Comparison of ENCODE assay signal across 1 fruit fly cellular context in genomic region chr3R:7000693-7001187, dm6.
TF ChIP-seq lines count a peak whose summit lies in the region.

No protein-coding gene starts in this region.

TF ChIP-seq in whole organism, embryonic, 481 proteins besides CTCF, POLR2A, EP300 and RAD21 (continued from another document):
- peak; percentile 100 for TF ChIP-seq Adf1 (GFP tag; IDR thresholded peaks at IDR 0.05; lab: Robert Waterston, UW)
- TF ChIP-seq CG17829 (tag; optimal IDR thresholded peaks at IDR 0.05; lab: Kevin White, UChicago) = peak; percentile 41
- TF ChIP-seq CG5245 (GFP tag; optimal IDR thresholded peaks at IDR 0.05; lab: Kevin White, UChicago) = no peak
- peak; percentile 7 for TF ChIP-seq CG11504 (tag; optimal IDR thresholded peaks at IDR 0.05; lab: Kevin White, UChicago)
- TF ChIP-seq CG8924 (tag; optimal IDR thresholded peaks at IDR 0.05; lab: Kevin White, UChicago) = peak; percentile 11
- TF ChIP-seq onecut (GFP tag; IDR thresholded peaks at IDR 0.05; lab: Robert Waterston, UW) = no peak
- peak; percentile 54 for TF ChIP-seq HmgD (GFP tag; optimal IDR thresholded peaks at IDR 0.05; lab: Kevin White, UChicago)
- no peak for TF ChIP-seq CG1602 (GFP tag; optimal IDR thresholded peaks at IDR 0.05; lab: Kevin White, UChicago)
- no peak for TF ChIP-seq en (GFP tag; optimal IDR thresholded peaks at IDR 0.05; lab: Kevin White, UChicago)
- TF ChIP-seq CG14014 (GFP tag; IDR thresholded peaks at IDR 0.05; lab: Robert Waterston, UW) = no peak
- TF ChIP-seq fd3F (GFP tag; optimal IDR thresholded peaks at IDR 0.05; lab: Kevin White, UChicago) = no peak
- TF ChIP-seq CG34224 (GFP tag; IDR thresholded peaks at IDR 0.05; lab: Robert Waterston, UW; ENCODE audit: partially characterized antibody) = 0 out of 3 replicates have a peak, but pooled peaks have one; percentile 57
- no peak for TF ChIP-seq bowl (GFP tag; IDR thresholded peaks at IDR 0.05; lab: Robert Waterston, UW)
- no peak for TF ChIP-seq CG1603 (tag; optimal IDR thresholded peaks at IDR 0.05; lab: Kevin White, UChicago)
- TF ChIP-seq CG30431 (GFP tag; optimal IDR thresholded peaks at IDR 0.05; lab: Kevin White, UChicago) = no peak
- 0 out of 2 replicates have a peak, but pooled peaks have one; percentile 21 for TF ChIP-seq CG32767 (GFP tag; IDR thresholded peaks at IDR 0.05; lab: Robert Waterston, UW)
- TF ChIP-seq Hey (tag; optimal IDR thresholded peaks at IDR 0.05; lab: Kevin White, UChicago) = peak; percentile 48
- no peak for TF ChIP-seq Usf (GFP tag; optimal IDR thresholded peaks at IDR 0.05; lab: Kevin White, UChicago)
- peak; percentile 2 for TF ChIP-seq repo (GFP tag; optimal IDR thresholded peaks at IDR 0.05; lab: Kevin White, UChicago)
- TF ChIP-seq CG3407 (GFP tag; optimal IDR thresholded peaks at IDR 0.05; lab: Kevin White, UChicago) = no peak
- TF ChIP-seq YL-1 (GFP tag; optimal IDR thresholded peaks at IDR 0.05; lab: Kevin White, UChicago) = no peak
- TF ChIP-seq GATAe (GFP tag; conservative IDR thresholded peaks at IDR 0.05; lab: Robert Waterston, UW) = no peak
- TF ChIP-seq Hr78 (GFP tag; optimal IDR thresholded peaks at IDR 0.05; lab: Kevin White, UChicago) = no peak
- TF ChIP-seq CG14667 (GFP tag; IDR thresholded peaks at IDR 0.05; lab: Robert Waterston, UW) = no peak
- TF ChIP-seq CoRest (tag; optimal IDR thresholded peaks at IDR 0.05; lab: Kevin White, UChicago) = peak; percentile 70
- no peak for TF ChIP-seq fru (optimal IDR thresholded peaks at IDR 0.05; lab: Kevin White, UChicago)
- TF ChIP-seq CG2712 (tag; optimal IDR thresholded peaks at IDR 0.05; lab: Kevin White, UChicago) = no peak
- no peak for TF ChIP-seq CG13424 (tag; optimal IDR thresholded peaks at IDR 0.05; lab: Kevin White, UChicago)
- peak; percentile 9 for TF ChIP-seq ERR (GFP tag; optimal IDR thresholded peaks at IDR 0.05; lab: Kevin White, UChicago)
- no peak for TF ChIP-seq CG12659 (GFP tag; optimal IDR thresholded peaks at IDR 0.05; lab: Kevin White, UChicago)
- no peak for TF ChIP-seq Sox102F (GFP tag; optimal IDR thresholded peaks at IDR 0.05; lab: Kevin White, UChicago)
- no peak for TF ChIP-seq Xrp1 (GFP tag; IDR thresholded peaks at IDR 0.05; lab: Robert Waterston, UW)
- TF ChIP-seq CG6854 (GFP tag; optimal IDR thresholded peaks at IDR 0.05; lab: Kevin White, UChicago) = no peak
- TF ChIP-seq dati (GFP tag; IDR thresholded peaks at IDR 0.05; lab: Robert Waterston, UW) = no peak
- no peak for TF ChIP-seq unc-4 (GFP tag; IDR thresholded peaks at IDR 0.05; lab: Robert Waterston, UW; ENCODE audit: partially characterized antibody)
- no peak for TF ChIP-seq stwl (tag; optimal IDR thresholded peaks at IDR 0.05; lab: Kevin White, UChicago)
- peak in 1 of 2 experiments; percentile 23 for TF ChIP-seq chif (GFP tag; optimal IDR thresholded peaks at IDR 0.05; lab: Kevin White, UChicago)
